Worm (Caenorhabditis elegans) whole organism, L4 larva: ENCODE measurements around the gene T26A5.2.

Experiments used
- D1046.2 ChIP-seq: fragments of 200-800 bp; sonication (Bioruptor generic); IDR thresholded peaks from 2 replicates; pipeline ENCODE4 v1.3.6; 2022; ENCODE audit warnings: missing genetic modification characterization, missing compliant biosample characterization
- F44E2.7 ChIP-seq: fragments of 200-800 bp; sonication (Bioruptor generic); IDR thresholded peaks from 2 replicates; pipeline ENCODE4 v2.1.2; 2022; ENCODE audit warnings: missing genetic modification characterization, missing compliant biosample characterization
- F49E8.2 ChIP-seq: sonication (generic microtip); optimal IDR thresholded peaks from 2 replicates; lab custom pipeline; 2016; ENCODE audit warnings: missing compliant biosample characterization, mild to moderate bottlenecking, missing genetic modification characterization, borderline replicate concordance
- Y105C5A.15 ChIP-seq: fragments of 200-800 bp; sonication (Bioruptor generic); IDR thresholded peaks from 2 replicates; pipeline ENCODE4 v1.3.6; 2022; ENCODE audit warnings: missing genetic modification characterization, missing compliant biosample characterization
- Y75B8A.6 ChIP-seq: fragments of 200-800 bp; sonication (Bioruptor generic); IDR thresholded peaks from 2 replicates; pipeline ENCODE4 v1.3.6; 2022; ENCODE audit warnings: missing genetic modification reagents, missing genetic modification characterization, missing compliant biosample characterization
- ZK337.2 ChIP-seq: fragments of 200-800 bp; sonication (Bioruptor generic); IDR thresholded peaks from 2 replicates; pipeline ENCODE4 v1.3.6; 2022; ENCODE audit warnings: missing genetic modification reagents, missing genetic modification characterization, missing compliant biosample characterization
- aly-2 ChIP-seq: sonication (generic microtip); optimal IDR thresholded peaks from 2 replicates; lab custom pipeline; 2018; ENCODE audit warnings: missing biosample characterization, missing genetic modification characterization
- ama-1 ChIP-seq: fragments of 150-350 bp; optimal IDR thresholded peaks from 2 replicates; lab custom pipeline; 2014; ENCODE audit warnings: inconsistent platforms, mixed read lengths
- arid-1 ChIP-seq: fragments of 200-800 bp; sonication (Bioruptor generic); conservative IDR thresholded peaks from 2 replicates; pipeline ENCODE4 v1.3.6; 2022; ENCODE audit warnings: missing genetic modification reagents, missing genetic modification characterization, missing compliant biosample characterization
- ceh-32 ChIP-seq: sonication (generic microtip); optimal IDR thresholded peaks from 2 replicates; lab custom pipeline; 2016; ENCODE audit warnings: mild to moderate bottlenecking, missing genetic modification characterization, missing compliant biosample characterization; ENCODE audit not compliant: poor library complexity
- ceh-44 ChIP-seq: fragments of 200-800 bp; sonication (Bioruptor generic); IDR thresholded peaks from 2 replicates; pipeline ENCODE4 v1.3.6; 2022; ENCODE audit warnings: missing genetic modification reagents, missing genetic modification characterization, missing compliant biosample characterization
- ceh-62 ChIP-seq: sonication (generic microtip); optimal IDR thresholded peaks from 2 replicates; lab custom pipeline; 2017; ENCODE audit warnings: missing biosample characterization, missing genetic modification characterization
- daf-12 ChIP-seq: fragments of 150-350 bp; optimal IDR thresholded peaks from 2 replicates; lab custom pipeline; 2014; ENCODE audit warnings: missing biosample characterization, missing genetic modification reagents, missing genetic modification characterization
- daf-19 ChIP-seq: fragments of 200-800 bp; sonication (Bioruptor generic); conservative IDR thresholded peaks from 2 replicates; pipeline ENCODE4 v1.3.6; 2022; ENCODE audit warnings: missing genetic modification characterization, missing compliant biosample characterization
- dmd-6 ChIP-seq: fragments of 200-800 bp; sonication (Bioruptor generic); IDR thresholded peaks from 2 replicates; pipeline ENCODE4 v1.3.6; 2022; ENCODE audit warnings: missing genetic modification reagents, missing genetic modification characterization, missing compliant biosample characterization
- dmd-8 ChIP-seq: fragments of 200-800 bp; sonication (Bioruptor generic); IDR thresholded peaks from 2 replicates; pipeline ENCODE4 v1.3.6; 2022; ENCODE audit warnings: missing genetic modification characterization, missing compliant biosample characterization
- dpl-1 ChIP-seq: fragments of 150-350 bp; optimal IDR thresholded peaks from 2 replicates; lab custom pipeline; 2014; ENCODE audit warnings: missing biosample characterization, missing genetic modification reagents, missing genetic modification characterization
- egl-43 ChIP-seq: fragments of 200-800 bp; sonication (Bioruptor generic); IDR thresholded peaks from 2 replicates; pipeline ENCODE4 v1.3.6; 2022; ENCODE audit warnings: missing genetic modification reagents, missing genetic modification characterization, missing compliant biosample characterization
- hif-1 ChIP-seq, 2 experiments: sonication (generic microtip); optimal IDR thresholded peaks; 2 replicates each; lab custom pipeline; 2016 to 2017; ENCODE audit warnings: missing compliant biosample characterization in 2 of 2, missing genetic modification characterization in 2 of 2, missing genetic modification reagents in 2 of 2, missing genotype in 2 of 2, mild to moderate bottlenecking in 1 of 2
- jun-1 ChIP-seq: fragments of 150-350 bp; optimal IDR thresholded peaks from 2 replicates; lab custom pipeline; 2014; ENCODE audit warnings: missing biosample characterization, missing genetic modification reagents, missing genetic modification characterization
- lin-1 ChIP-seq: fragments of 200-800 bp; sonication (Bioruptor generic); IDR thresholded peaks from 2 replicates; pipeline ENCODE4 v1.3.6; 2022; ENCODE audit warnings: missing genetic modification reagents, missing genetic modification characterization, missing compliant biosample characterization
- madf-5 ChIP-seq, 2 experiments: fragments of 200-800 bp; sonication (Bioruptor generic); IDR thresholded peaks; 2 replicates each; pipeline ENCODE4 v1.3.6; 2022; ENCODE audit warnings: missing compliant biosample characterization in 2 of 2, missing genetic modification characterization in 2 of 2
- madf-9 ChIP-seq: fragments of 200-800 bp; sonication (Bioruptor generic); conservative IDR thresholded peaks from 2 replicates; pipeline ENCODE4 v1.3.6; 2022; ENCODE audit warnings: missing genetic modification reagents, missing genetic modification characterization, missing compliant biosample characterization
- mdl-1 ChIP-seq, 2 experiments: fragments of 150-350 bp in 1 of 2; sonication (generic microtip) in 1 of 2; optimal IDR thresholded peaks; 2 replicates each; lab custom pipeline; 2014 to 2017; ENCODE audit warnings: missing biosample characterization in 2 of 2, missing genetic modification characterization in 2 of 2
- nhr-10 ChIP-seq: fragments of 150-350 bp; optimal IDR thresholded peaks from 2 replicates; lab custom pipeline; 2014; ENCODE audit warnings: missing biosample characterization, missing genetic modification characterization
- nhr-102 ChIP-seq: sonication (generic microtip); optimal IDR thresholded peaks from 2 replicates; lab custom pipeline; 2016; ENCODE audit warnings: mild to moderate bottlenecking, missing genetic modification characterization, moderate library complexity, missing compliant biosample characterization
- nhr-25 ChIP-seq: sonication (generic microtip); optimal IDR thresholded peaks from 2 replicates; lab custom pipeline; 2017; ENCODE audit warnings: missing genetic modification characterization, mild to moderate bottlenecking, missing compliant biosample characterization, antibody characterized with exemption, moderate library complexity, borderline replicate concordance; ENCODE audit not compliant: insufficient read depth
- nhr-28 ChIP-seq: fragments of 150-350 bp; optimal IDR thresholded peaks from 2 replicates; lab custom pipeline; 2014; ENCODE audit warnings: missing biosample characterization, missing genetic modification characterization
- nhr-76 ChIP-seq: fragments of 150-350 bp; optimal IDR thresholded peaks from 2 replicates; lab custom pipeline; 2014; ENCODE audit warnings: missing biosample characterization, missing genetic modification characterization
- pqm-1 ChIP-seq: sonication (generic microtip); optimal IDR thresholded peaks from 2 replicates; lab custom pipeline; 2017; ENCODE audit warnings: missing biosample characterization, missing genetic modification characterization
- set-16 ChIP-seq: fragments of 200-800 bp; sonication (Bioruptor generic); IDR thresholded peaks from 2 replicates; pipeline ENCODE4 v1.3.6; 2022; ENCODE audit warnings: missing genetic modification reagents, missing genetic modification characterization, missing compliant biosample characterization
- skn-1 ChIP-seq: fragments of 150-350 bp; optimal IDR thresholded peaks from 2 replicates; lab custom pipeline; 2014; ENCODE audit warnings: missing biosample characterization, missing genetic modification characterization
- spr-1 ChIP-seq: sonication (generic microtip); optimal IDR thresholded peaks from 2 replicates; lab custom pipeline; 2016; ENCODE audit warnings: mild to moderate bottlenecking, missing genetic modification characterization, missing compliant biosample characterization
- tag-97 ChIP-seq: fragments of 200-800 bp; sonication (Bioruptor generic); IDR thresholded peaks from 2 replicates; pipeline ENCODE4 v1.3.6; 2022; ENCODE audit warnings: missing genetic modification characterization, missing compliant biosample characterization
- unc-62 ChIP-seq, 3 experiments: fragments of 150-350 bp in 1 of 3; sonication (generic microtip); optimal IDR thresholded peaks in 2 of 3; peaks in 1 of 3; 1 replicate in 1 of 3; 2 replicates in 2 of 3; lab custom pipeline; 2014 to 2017; ENCODE audit warnings: missing biosample characterization in 3 of 3, missing genetic modification characterization in 3 of 3, missing genetic modification reagents in 3 of 3, missing genotype in 1 of 3
- vab-7 ChIP-seq: fragments of 200-800 bp; sonication (Bioruptor generic); IDR thresholded peaks from 2 replicates; pipeline ENCODE4 v1.3.6; 2022; ENCODE audit warnings: missing genetic modification reagents, missing genetic modification characterization, missing compliant biosample characterization
- zip-11 ChIP-seq: fragments of 200-800 bp; sonication (Bioruptor generic); IDR thresholded peaks from 2 replicates; pipeline ENCODE4 v1.3.6; 2022; ENCODE audit warnings: missing genetic modification characterization, missing compliant biosample characterization
- zip-2 ChIP-seq: fragments of 150-350 bp; optimal IDR thresholded peaks from 2 replicates; lab custom pipeline; 2014; ENCODE audit warnings: missing biosample characterization, missing genetic modification characterization
- ztf-11 ChIP-seq: fragments of 150-350 bp; optimal IDR thresholded peaks from 2 replicates; lab custom pipeline; 2014; ENCODE audit warnings: missing biosample characterization, missing genetic modification characterization
- ztf-7 ChIP-seq: fragments of 150-350 bp; optimal IDR thresholded peaks from 2 replicates; lab custom pipeline; 2014; ENCODE audit warnings: missing biosample characterization, missing genetic modification characterization

The T26A5.2 gene

DNA sequence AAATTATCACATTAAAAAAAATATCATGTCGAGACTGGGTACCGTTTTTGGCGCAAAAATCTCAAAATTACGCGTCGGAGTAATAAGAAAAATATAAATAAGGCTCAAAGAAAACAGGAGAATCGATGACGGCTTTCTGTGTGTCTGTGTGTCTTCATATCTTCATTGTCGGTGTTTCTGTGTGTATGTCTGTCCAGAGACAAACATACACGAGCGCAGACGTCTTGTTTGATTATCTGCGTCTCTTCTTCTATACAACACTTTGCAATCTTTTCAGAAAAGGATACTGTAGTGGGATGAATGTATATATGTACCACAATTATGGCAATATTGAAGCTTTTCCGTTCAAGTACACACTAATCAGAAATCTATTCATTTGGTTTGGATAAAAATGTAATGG, 22.8 kb upstream of the T26A5.2 start, which contains the start of gene C05D11.13 (continued):
- TF ChIP-seq set-16 = no peak
- no peak for TF ChIP-seq pqm-1 (tag; lab: Kevin White, UChicago)
- TF ChIP-seq egl-43 (GFP tag; lab: Robert Waterston, UW) = no peak
- TF ChIP-seq nhr-25 (tag; lab: Kevin White, UChicago) = no peak
- no peak for TF ChIP-seq madf-9 (GFP tag; lab: Robert Waterston, UW)
- TF ChIP-seq arid-1 (GFP tag; lab: Robert Waterston, UW) = 0 out of 2 replicates have a peak, but pooled peaks have one; percentile 27
- 0 out of 2 replicates have a peak, but pooled peaks have one; percentile 33 for TF ChIP-seq Y105C5A.15 (GFP tag; lab: Robert Waterston, UW)
- no peak for TF ChIP-seq nhr-10 (tag; lab: Kevin White, UChicago)
- peak; percentile 39 for TF ChIP-seq nhr-102 (tag; lab: Kevin White, UChicago)
- no peak for TF ChIP-seq aly-2 (tag; lab: Kevin White, UChicago)
- no peak for TF ChIP-seq F49E8.2 (tag; lab: Kevin White, UChicago)
- peak; percentile 28 to 74 for TF ChIP-seq mdl-1 (tag; optimal IDR thresholded peaks at IDR 0.05; lab: Kevin White, UChicago)
- TF ChIP-seq tag-97 = no peak
- TF ChIP-seq hif-1 (tag; optimal IDR thresholded peaks at IDR 0.05; lab: Kevin White, UChicago) = no peak
- TF ChIP-seq ztf-11 (tag; lab: Kevin White, UChicago) = no peak
- TF ChIP-seq F44E2.7 (GFP tag; lab: Robert Waterston, UW) = no peak
- TF ChIP-seq ceh-32 = no peak
- TF ChIP-seq nhr-76 (tag; lab: Kevin White, UChicago) = no peak
- TF ChIP-seq zip-11 (GFP tag; lab: Robert Waterston, UW) = no peak
- TF ChIP-seq ceh-62 = no peak
- TF ChIP-seq ama-1 = peak; percentile 19
- TF ChIP-seq nhr-28 (tag; lab: Kevin White, UChicago) = peak; percentile 43
- TF ChIP-seq dmd-6 (GFP tag; lab: Robert Waterston, UW) = peak; percentile 30; the same call in 1 of the 2 replicates
- no peak for TF ChIP-seq daf-12 (tag; lab: Kevin White, UChicago)
- no peak for TF ChIP-seq zip-2 (tag; lab: Kevin White, UChicago)
- TF ChIP-seq ceh-44 (GFP tag; lab: Robert Waterston, UW) = no peak
- TF ChIP-seq Y75B8A.6 (GFP tag; lab: Robert Waterston, UW) = no peak
- no peak for TF ChIP-seq jun-1 (tag; lab: Kevin White, UChicago)
- no peak for TF ChIP-seq ZK337.2
- no peak for TF ChIP-seq ztf-7 (tag; lab: Kevin White, UChicago)
- no peak for TF ChIP-seq spr-1 (tag; lab: Kevin White, UChicago)
- TF ChIP-seq lin-1 (GFP tag; lab: Robert Waterston, UW) = peak; percentile 27; the same call in 1 of the 2 replicates
- peak; percentile 12 for TF ChIP-seq dpl-1 (GFP tag; lab: Kevin White, UChicago)
- no peak for TF ChIP-seq D1046.2 (GFP tag; lab: Robert Waterston, UW)
- TF ChIP-seq dmd-8 (GFP tag; lab: Robert Waterston, UW) = no peak
- TF ChIP-seq daf-19 (GFP tag; lab: Robert Waterston, UW) = no peak
- TF ChIP-seq skn-1 = no peak

DNA sequence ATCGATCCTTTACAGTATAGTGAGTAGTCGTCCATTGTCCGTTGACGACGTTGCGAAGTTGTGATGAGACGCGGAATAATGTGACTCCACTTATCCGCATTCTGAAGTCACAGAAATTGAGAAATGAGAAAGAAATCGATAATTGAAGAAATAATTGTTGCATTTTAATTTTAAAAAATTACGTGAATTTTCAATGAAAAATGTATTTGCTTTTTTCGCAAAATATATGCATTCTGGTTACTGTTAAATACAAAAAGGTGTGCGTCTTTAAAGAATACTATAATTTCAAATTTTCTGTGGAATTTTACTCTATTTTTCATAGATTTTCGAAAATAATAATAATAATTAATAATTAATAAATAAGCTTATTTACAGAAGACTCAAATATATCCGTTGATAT, 20.3 kb upstream of the T26A5.2 start, which contains the start of gene let-721:
Gene let-721 (minus strand): TSS at position 101 of the 400 bp plus-strand sequence.
- TF ChIP-seq vab-7 (GFP tag; lab: Robert Waterston, UW) = 0 out of 2 replicates have a peak, but pooled peaks have one; percentile 11
- no peak for TF ChIP-seq madf-5 (GFP tag; IDR thresholded peaks at IDR 0.05; lab: Robert Waterston, UW)
- peak in 1 of 2 experiments; percentile 45 for TF ChIP-seq unc-62 (GFP tag; optimal IDR thresholded peaks at IDR 0.05 in 1 of 2; lab: Kevin White, UChicago)
- TF ChIP-seq unc-62 (tag; optimal IDR thresholded peaks at IDR 0.05; lab: Kevin White, UChicago) = no peak
- TF ChIP-seq, all 104 proteins: peak for 2
